Worm (Caenorhabditis elegans): ENCODE measurements around the gene C08G9.1.
A peak's percentile ranks its signal among the peaks of the same experiment; 100 is the strongest.

Gene C08G9.1

DNA sequence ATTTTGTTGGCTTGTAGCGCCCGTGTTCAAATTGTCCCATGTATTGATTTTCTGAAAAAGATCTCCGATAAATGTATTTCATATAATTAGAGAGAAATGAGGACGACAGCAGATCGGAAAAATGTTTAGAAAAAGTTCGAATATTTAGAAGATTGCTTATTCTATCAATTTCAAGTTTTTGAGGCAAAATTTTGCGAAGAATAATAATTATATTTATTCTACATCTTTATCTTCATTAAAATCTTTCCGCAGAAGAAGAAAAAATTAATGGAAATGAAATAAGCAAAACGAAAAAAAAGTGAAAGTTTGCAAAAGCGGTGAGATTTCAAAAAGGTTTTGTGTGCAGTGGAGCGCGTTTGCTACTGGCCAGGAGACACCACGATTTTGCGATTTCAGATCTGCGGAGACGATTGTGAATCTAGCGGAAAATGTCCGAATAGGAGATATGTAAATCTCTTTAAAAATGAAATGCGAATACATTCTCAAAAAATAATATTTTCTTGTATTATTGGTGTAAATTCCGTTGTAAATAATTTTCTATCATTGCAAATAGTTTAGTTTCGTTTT lies 4.3 kb upstream of the C08G9.1 start, which contains the start of gene nrde-4 (continued):
- peak; percentile 78 for TF ChIP-seq rnt-1 (tag; optimal IDR thresholded peaks at IDR 0.05)
- TF ChIP-seq ceh-34 (tag; optimal IDR thresholded peaks at IDR 0.05): peak; percentile 54
- peak; percentile 79 for TF ChIP-seq ceh-14 (tag; optimal IDR thresholded peaks at IDR 0.05)
- TF ChIP-seq unc-3 (GFP tag; conservative IDR thresholded peaks at IDR 0.05): no peak
- no peak for TF ChIP-seq unc-3 (tag; optimal IDR thresholded peaks at IDR 0.05)
- TF ChIP-seq fax-1 (tag; optimal IDR thresholded peaks at IDR 0.05): peak; percentile 74
- peak; percentile 43 for TF ChIP-seq elt-2 (tag; optimal IDR thresholded peaks at IDR 0.05)
- TF ChIP-seq pha-4 (tag; optimal IDR thresholded peaks at IDR 0.05): no peak
- no peak for TF ChIP-seq ztf-16 (tag; optimal IDR thresholded peaks at IDR 0.05)
- no peak for TF ChIP-seq pat-9 (tag; optimal IDR thresholded peaks at IDR 0.05)
- no peak for TF ChIP-seq nhr-232 (tag; optimal IDR thresholded peaks at IDR 0.05)
- TF ChIP-seq syd-9 (tag; optimal IDR thresholded peaks at IDR 0.05): peak; percentile 29
- peak; percentile 56 for TF ChIP-seq zip-5 (tag; optimal IDR thresholded peaks at IDR 0.05)
- TF ChIP-seq hlh-6 (tag; optimal IDR thresholded peaks at IDR 0.05): no peak
- TF ChIP-seq eyg-1 (tag; optimal IDR thresholded peaks at IDR 0.05): no peak
- peak; percentile 15 for TF ChIP-seq F13H6.1 (tag; optimal IDR thresholded peaks at IDR 0.05)
- TF ChIP-seq Y22D7AL.16 (tag; optimal IDR thresholded peaks at IDR 0.05): no peak
- peak; percentile 33 for TF ChIP-seq pag-3 (tag; optimal IDR thresholded peaks at IDR 0.05; ENCODE audit: borderline replicate concordance)
- no peak for TF ChIP-seq gmeb-2 (tag; optimal IDR thresholded peaks at IDR 0.05)
- TF ChIP-seq sox-4 (tag; optimal IDR thresholded peaks at IDR 0.05): no peak
- peak; percentile 60 for TF ChIP-seq hlh-8 (tag; optimal IDR thresholded peaks at IDR 0.05)
- no peak for TF ChIP-seq pros-1 (tag; optimal IDR thresholded peaks at IDR 0.05)
- TF ChIP-seq ceh-2 (tag; optimal IDR thresholded peaks at IDR 0.05): peak; percentile 58
- TF ChIP-seq ceh-6 (GFP tag; optimal IDR thresholded peaks at IDR 0.05): no peak
- peak; percentile 45 for TF ChIP-seq ets-4 (tag; optimal IDR thresholded peaks at IDR 0.05)
- no peak for TF ChIP-seq ceh-24 (tag; optimal IDR thresholded peaks at IDR 0.05)
- TF ChIP-seq sdc-2 (tag; optimal IDR thresholded peaks at IDR 0.05): no peak
- peak; percentile 27 for TF ChIP-seq ceh-19 (GFP tag; optimal IDR thresholded peaks at IDR 0.05)

DNA sequence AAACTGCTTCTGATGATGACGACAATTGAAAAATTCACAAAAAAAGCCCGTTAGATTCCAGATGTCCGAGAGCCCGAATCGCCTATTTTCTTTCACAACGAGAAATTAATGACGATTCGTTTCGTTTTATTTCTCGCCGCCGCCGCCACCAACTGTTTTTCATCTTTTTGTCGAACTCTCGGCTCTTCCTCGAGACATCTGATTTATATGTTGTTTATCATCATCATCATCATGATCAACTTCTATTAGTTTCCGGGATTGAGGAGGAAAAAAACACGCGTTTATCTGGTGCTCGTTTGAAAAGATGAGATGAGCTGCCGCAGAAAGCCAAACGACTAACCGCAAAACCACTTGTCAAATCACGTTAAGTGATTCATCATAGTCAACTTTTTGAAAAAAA lies 918 bp downstream of the C08G9.1 start:
- no peak for TF ChIP-seq unc-42 (tag; optimal IDR thresholded peaks at IDR 0.05)
- TF ChIP-seq rnt-1 (tag; optimal IDR thresholded peaks at IDR 0.05): peak; percentile 35
- no peak for TF ChIP-seq dmd-4 (tag; optimal IDR thresholded peaks at IDR 0.05; ENCODE audit: borderline replicate concordance)

DNA sequence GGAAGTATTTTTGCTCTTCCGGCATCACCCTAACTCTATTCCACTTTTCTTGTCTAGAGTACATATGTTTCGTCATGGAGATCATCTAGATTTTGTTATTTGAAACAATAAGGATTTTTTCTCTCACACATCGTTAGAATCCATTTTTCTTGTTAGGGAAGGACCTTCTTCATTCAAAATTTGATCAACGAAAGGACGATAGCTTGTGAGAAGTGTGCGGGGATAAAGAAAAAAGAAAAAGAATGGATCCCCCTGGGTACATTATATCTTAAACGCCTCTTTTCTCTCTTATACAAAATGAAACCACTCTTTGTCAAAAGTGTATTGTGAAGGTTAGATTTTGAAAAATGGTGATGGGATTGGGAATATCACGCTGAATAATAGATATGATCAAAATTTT lies 3.0 kb downstream of the C08G9.1 start:
- TF ChIP-seq unc-42 (tag; optimal IDR thresholded peaks at IDR 0.05): peak; percentile 27
- no peak for TF ChIP-seq ceh-2 (tag; optimal IDR thresholded peaks at IDR 0.05)

DNA sequence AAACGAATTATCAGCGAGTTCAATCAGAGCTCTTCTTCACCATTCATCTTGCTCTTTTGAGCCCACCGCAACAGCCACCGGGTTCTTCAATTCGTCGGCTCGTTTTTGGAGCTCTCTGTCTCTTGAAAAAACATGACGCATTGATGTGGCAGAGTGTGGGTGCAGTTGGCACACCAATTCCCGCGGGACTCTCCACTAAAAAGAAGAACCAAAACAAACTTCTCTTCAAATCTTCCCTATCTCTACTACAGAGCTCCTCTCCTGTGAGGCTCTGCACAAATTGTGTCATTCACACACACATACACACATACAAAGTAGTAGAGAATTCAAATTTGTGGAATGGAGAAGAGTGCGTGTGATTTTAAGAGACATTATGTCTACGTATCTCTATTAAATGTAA lies 4.4 kb downstream of the C08G9.1 start:
- no peak for TF ChIP-seq ceh-2 (tag; optimal IDR thresholded peaks at IDR 0.05)
- peak; percentile 58; the same call in 1 of the 2 replicates for TF ChIP-seq unc-3 (GFP tag; conservative IDR thresholded peaks at IDR 0.05)
- peak; percentile 93 for TF ChIP-seq unc-3 (tag; optimal IDR thresholded peaks at IDR 0.05)
- TF ChIP-seq ceh-14 (tag; optimal IDR thresholded peaks at IDR 0.05): no peak
- TF ChIP-seq unc-42 (tag; optimal IDR thresholded peaks at IDR 0.05): peak; percentile 74
- TF ChIP-seq ceh-31 (tag; optimal IDR thresholded peaks at IDR 0.05): peak; percentile 5

DNA sequence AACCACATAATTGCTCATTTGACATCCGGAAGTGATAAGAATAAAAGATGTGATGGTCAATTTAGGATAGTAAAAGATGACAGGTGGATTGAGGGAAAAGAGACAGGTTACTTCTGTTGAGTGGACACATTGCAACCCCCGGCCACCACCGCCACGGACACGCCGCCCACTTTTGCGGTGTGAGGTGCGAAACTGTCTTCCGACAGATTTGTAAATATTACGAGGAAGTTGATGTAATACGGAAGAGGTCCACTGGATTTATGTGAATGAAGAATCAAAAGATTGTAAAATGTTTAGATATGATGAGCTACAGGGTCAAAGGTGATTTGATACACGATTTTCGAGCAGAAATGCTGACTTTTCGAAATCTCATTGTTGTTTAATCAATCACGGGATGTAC lies 14.3 kb downstream of the C08G9.1 start, which contains the start of gene C08G9.2:
C08G9.2 (minus strand) TSS at position 101 of the 400 bp plus-strand sequence.
- no peak for TF ChIP-seq ama-1 (optimal IDR thresholded peaks at IDR 0.05)

DNA sequence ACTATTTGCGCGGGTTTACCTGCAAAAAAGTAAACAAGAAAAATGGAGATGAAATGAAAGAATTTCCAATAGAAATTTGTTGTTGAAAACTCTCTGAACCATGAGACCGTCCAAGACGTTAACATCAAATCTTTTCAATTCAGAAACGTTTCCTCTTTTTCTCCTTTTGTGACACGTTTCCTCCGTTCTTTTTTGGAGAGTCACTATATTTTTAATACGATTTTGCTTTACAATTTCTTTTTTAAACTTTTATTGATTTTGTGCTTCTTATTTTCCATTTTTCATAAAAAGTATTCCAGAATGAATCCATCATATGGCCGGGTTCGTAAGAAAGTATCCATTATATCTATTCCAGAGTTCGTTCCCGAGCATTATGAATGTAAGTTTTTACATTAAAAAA lies 16.3 kb downstream of the C08G9.1 start, which contains the start of gene itr-1:
itr-1 (plus strand) TSS at position 301 of the 400 bp plus-strand sequence.
- TF ChIP-seq unc-86 (tag; optimal IDR thresholded peaks at IDR 0.05) (no peak), ceh-22 (tag; optimal IDR thresholded peaks at IDR 0.05) (no peak), pax-1 (tag; optimal IDR thresholded peaks at IDR 0.05) (no peak), fax-1 (tag; optimal IDR thresholded peaks at IDR 0.05) (no peak), ceh-31 (tag; optimal IDR thresholded peaks at IDR 0.05) (no peak)

Data from whole organism, late embryonic.